Fruit fly (Drosophila melanogaster) whole organism: ENCODE data around the gene CG12773.

Experiments used
- Dll ChIP-seq: fragments of >200 bp; optimal IDR thresholded peaks from 2 replicates; lab custom pipeline; 2017
- pan ChIP-seq: fragments of >200 bp; optimal IDR thresholded peaks from 2 replicates; lab custom pipeline; 2017
- psq ChIP-seq: fragments of >200 bp; optimal IDR thresholded peaks from 2 replicates; lab custom pipeline; 2017

dm6 chrX:1372667-1373066 lies 18.9 kb upstream of the CG12773 start:
- no peak for TF ChIP-seq pan
- no peak for TF ChIP-seq Dll (lab: Kevin White, UChicago)
- no peak for TF ChIP-seq psq (lab: Kevin White, UChicago)
